Fruit fly (Drosophila melanogaster): ENCODE results near the gene CG2258.

The CG2258 gene

DNA sequence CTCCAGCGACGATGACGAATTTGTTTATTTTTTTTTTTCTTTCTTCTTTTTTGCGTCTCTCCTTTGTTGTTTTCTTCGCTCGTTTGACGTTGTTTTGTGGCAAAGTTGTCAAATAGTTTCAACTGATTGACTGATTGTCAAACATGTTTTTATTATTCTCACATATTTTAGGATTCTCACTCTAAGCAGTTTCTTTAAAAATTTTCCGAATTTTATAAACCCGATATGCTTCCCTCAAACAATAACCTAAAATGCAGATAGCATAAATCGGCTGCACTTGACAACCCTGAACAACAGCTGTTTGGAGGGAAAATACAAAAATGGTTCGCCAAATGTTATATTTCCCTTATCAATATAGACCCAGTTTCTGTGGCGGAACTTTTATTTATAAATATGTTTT lies 41.6 kb upstream of the CG2258 start, which contains the start of gene CG17982 (continued):
- TF ChIP-seq CG18262 (tag; optimal IDR thresholded peaks at IDR 0.05) (peak; percentile 96), Trl (optimal IDR thresholded peaks at IDR 0.05) (no peak), Trl (GFP tag; optimal IDR thresholded peaks at IDR 0.05) (peak; percentile 91), chn (GFP tag; optimal IDR thresholded peaks at IDR 0.05) (peak; percentile 86), CG7839 (tag; optimal IDR thresholded peaks at IDR 0.05) (peak; percentile 90), CG4730 (GFP tag; IDR thresholded peaks at IDR 0.05) (peak; percentile 59), mld (GFP tag; IDR thresholded peaks at IDR 0.05; ENCODE audit: partially characterized antibody) (no peak), schlank (tag; optimal IDR thresholded peaks at IDR 0.05) (peak; percentile 61), bcd (GFP tag; optimal IDR thresholded peaks at IDR 0.05) (peak; percentile 75), CG10209 (GFP tag; optimal IDR thresholded peaks at IDR 0.05) (peak; percentile 74), GATAe (GFP tag; conservative IDR thresholded peaks at IDR 0.05) (no peak), CG9817 (tag; optimal IDR thresholded peaks at IDR 0.05) (peak; percentile 89), CG34224 (GFP tag; IDR thresholded peaks at IDR 0.05; ENCODE audit: partially characterized antibody) (peak; percentile 52; the same call in 1 of the 3 replicates), bsh (GFP tag; optimal IDR thresholded peaks at IDR 0.05) (peak; percentile 71 to 89), CG6175 (GFP tag; IDR thresholded peaks at IDR 0.05) (0 out of 3 replicates have a peak, but pooled peaks have one; percentile 38), CG17359 (tag; optimal IDR thresholded peaks at IDR 0.05) (peak; percentile 92), cas (GFP tag; IDR thresholded peaks at IDR 0.05) (peak; percentile 58; the same call in 1 of the 2 replicates), pzg (GFP tag; optimal IDR thresholded peaks at IDR 0.05) (peak; percentile 47), CG13296 (GFP tag; optimal IDR thresholded peaks at IDR 0.05) (peak; percentile 82), gsb-n (tag; optimal IDR thresholded peaks at IDR 0.05) (peak; percentile 75), CG18764 (GFP tag; optimal IDR thresholded peaks at IDR 0.05) (peak; percentile 65), her (GFP tag; optimal IDR thresholded peaks at IDR 0.05) (peak; percentile 88), CG7987 (GFP tag; optimal IDR thresholded peaks at IDR 0.05) (peak; percentile 70), rib (GFP tag; IDR thresholded peaks at IDR 0.05) (peak; percentile 64; the same call in 1 of the 2 replicates), Meics (GFP tag; optimal IDR thresholded peaks at IDR 0.05) (peak; percentile 84), sob (GFP tag; IDR thresholded peaks at IDR 0.05) (peak; percentile 86), nau (GFP tag; optimal IDR thresholded peaks at IDR 0.05) (no peak), Fer1 (GFP tag; optimal IDR thresholded peaks at IDR 0.05) (peak; percentile 88), jumu (GFP tag; optimal IDR thresholded peaks at IDR 0.05) (peak; percentile 77), CG32532 (GFP tag; IDR thresholded peaks at IDR 0.05) (peak; percentile 88), HmgZ (tag; optimal IDR thresholded peaks at IDR 0.05) (peak; percentile 90), Gsc (GFP tag; IDR thresholded peaks at IDR 0.05) (no peak), bowl (GFP tag; IDR thresholded peaks at IDR 0.05) (0 out of 2 replicates have a peak, but pooled peaks have one; percentile 27), Nf-YB (GFP tag; optimal IDR thresholded peaks at IDR 0.05) (peak; percentile 45), Jarid2 (GFP tag; optimal IDR thresholded peaks at IDR 0.05) (no peak), p53 (GFP tag; optimal IDR thresholded peaks at IDR 0.05) (peak; percentile 72), CG6272 (GFP tag; IDR thresholded peaks at IDR 0.05) (0 out of 2 replicates have a peak, but pooled peaks have one; percentile 34), HLH4C (GFP tag; IDR thresholded peaks at IDR 0.05; ENCODE audit: partially characterized antibody) (no peak), Sin3A (optimal IDR thresholded peaks at IDR 0.05) (no peak), Elba2 (GFP tag; optimal IDR thresholded peaks at IDR 0.05) (peak; percentile 4), CG6654 (GFP tag; optimal IDR thresholded peaks at IDR 0.05) (peak; percentile 45), eyg (GFP tag; optimal IDR thresholded peaks at IDR 0.05) (peak; percentile 81), CG11093 (GFP tag; IDR thresholded peaks at IDR 0.05) (peak; percentile 44; the same call in 1 of the 3 replicates), CG31388 (GFP tag; optimal IDR thresholded peaks at IDR 0.05) (no peak), dan (GFP tag; IDR thresholded peaks at IDR 0.05) (no peak), CG17186 (GFP tag; optimal IDR thresholded peaks at IDR 0.05) (peak; percentile 46), sens-2 (GFP tag; IDR thresholded peaks at IDR 0.05) (no peak), CG5953 (GFP tag; IDR thresholded peaks at IDR 0.05) (peak; percentile 59; the same call in 1 of the 2 replicates), ara (GFP tag; IDR thresholded peaks at IDR 0.05) (peak; percentile 70), tgo (GFP tag; IDR thresholded peaks at IDR 0.05) (peak; percentile 83), zen (tag; optimal IDR thresholded peaks at IDR 0.05) (peak; percentile 65)

Data from whole organism, embryonic.